Worm (Caenorhabditis elegans) whole organism, young adult: Measurements from ENCODE around the gene fbxa-194.

Experiments
- C06A6.2 ChIP-seq: fragments of 200-800 bp; sonication (Bioruptor generic); conservative IDR thresholded peaks from 2 replicates; pipeline ENCODE4 v1.3.6; 2022; ENCODE audit warnings: missing genetic modification characterization, missing compliant biosample characterization
- F33H1.4 ChIP-seq: fragments of 200-800 bp; sonication (Bioruptor generic); IDR thresholded peaks from 2 replicates; pipeline ENCODE4 v1.3.6; 2022; ENCODE audit warnings: missing genetic modification reagents, missing genetic modification characterization, missing compliant biosample characterization
- F49E8.2 ChIP-seq: sonication (generic microtip); optimal IDR thresholded peaks from 3 replicates; lab custom pipeline; 2017; ENCODE audit warnings: missing genetic modification characterization, mild to moderate bottlenecking, missing compliant biosample characterization, antibody characterized with exemption, moderate library complexity; ENCODE audit not compliant: insufficient read depth
- F57C9.4 ChIP-seq: sonication (generic microtip); optimal IDR thresholded peaks from 2 replicates; lab custom pipeline; 2017; ENCODE audit warnings: mild to moderate bottlenecking, missing genetic modification characterization, missing compliant biosample characterization
- T26A5.8 ChIP-seq: sonication (generic microtip); optimal IDR thresholded peaks from 2 replicates; lab custom pipeline; 2016; ENCODE audit warnings: missing genetic modification characterization, missing compliant biosample characterization
- Y53G8AR.9 ChIP-seq: fragments of 200-800 bp; sonication (Bioruptor generic); conservative IDR thresholded peaks from 2 replicates; pipeline ENCODE4 v1.3.6; 2022; ENCODE audit warnings: missing genetic modification reagents, missing genetic modification characterization, missing compliant biosample characterization
- Y56A3A.18 ChIP-seq: fragments of 200-800 bp; sonication (Bioruptor generic); IDR thresholded peaks from 2 replicates; pipeline ENCODE4 v1.3.6; 2022; ENCODE audit warnings: missing genetic modification reagents, missing genetic modification characterization, missing compliant biosample characterization
- Y79H2A.3 ChIP-seq: fragments of 200-800 bp; sonication (Bioruptor generic); conservative IDR thresholded peaks from 2 replicates; pipeline ENCODE4 v1.3.6; 2022; ENCODE audit warnings: missing genetic modification reagents, missing genetic modification characterization, missing compliant biosample characterization
- ZK185.1 ChIP-seq: sonication (generic microtip); optimal IDR thresholded peaks from 2 replicates; lab custom pipeline; 2016; ENCODE audit warnings: mild to moderate bottlenecking, missing genetic modification characterization, missing compliant biosample characterization; ENCODE audit not compliant: poor library complexity, severe bottlenecking
- ama-1 ChIP-seq, 3 experiments: fragments of 150-350 bp in 1 of 3; sonication (generic microtip) in 2 of 3; optimal IDR thresholded peaks; 2 replicates each; lab custom pipeline; 2014 to 2018; ENCODE audit warnings: missing biosample characterization in 2 of 3, missing genetic modification characterization in 2 of 3, missing genetic modification reagents in 2 of 3
- atf-7 ChIP-seq: sonication (generic microtip); optimal IDR thresholded peaks from 2 replicates; lab custom pipeline; 2017; ENCODE audit warnings: mild to moderate bottlenecking, missing genetic modification characterization, missing compliant biosample characterization
- bed-2 ChIP-seq: fragments of 200-800 bp; sonication (Bioruptor generic); IDR thresholded peaks from 2 replicates; pipeline ENCODE4 v1.3.6; 2022; ENCODE audit warnings: missing genetic modification reagents, missing genetic modification characterization, missing compliant biosample characterization
- ccch-3 ChIP-seq: fragments of 200-800 bp; sonication (Bioruptor generic); optimal IDR thresholded peaks from 2 replicates; lab custom pipeline; 2018; ENCODE audit warnings: mild to moderate bottlenecking, missing genetic modification characterization, missing compliant biosample characterization
- ceh-100 ChIP-seq: fragments of 200-800 bp; sonication (Bioruptor generic); IDR thresholded peaks from 2 replicates; pipeline ENCODE4 v1.3.6; 2022; ENCODE audit warnings: missing genetic modification reagents, missing genetic modification characterization, missing compliant biosample characterization
- ceh-91 ChIP-seq: fragments of 200-800 bp; sonication (Bioruptor generic); IDR thresholded peaks from 2 replicates; pipeline ENCODE4 v1.3.6; 2022; ENCODE audit warnings: missing genetic modification reagents, missing genetic modification characterization, missing compliant biosample characterization
- egl-44 ChIP-seq: fragments of 200-800 bp; sonication (Bioruptor generic); IDR thresholded peaks from 2 replicates; pipeline ENCODE4 v1.3.6; 2022; ENCODE audit warnings: missing genetic modification reagents, missing genetic modification characterization, missing compliant biosample characterization
- egrh-3 ChIP-seq: fragments of 200-800 bp; sonication (Bioruptor generic); IDR thresholded peaks from 2 replicates; pipeline ENCODE4 v1.3.6; 2022; ENCODE audit warnings: missing genetic modification reagents, missing genetic modification characterization, missing compliant biosample characterization
- ets-4 ChIP-seq: fragments of 200-800 bp; sonication (Bioruptor generic); optimal IDR thresholded peaks from 2 replicates; lab custom pipeline; 2018; ENCODE audit warnings: mild to moderate bottlenecking, missing genetic modification characterization, missing compliant biosample characterization
- gei-17 ChIP-seq: fragments of 200-800 bp; sonication (Bioruptor generic); optimal IDR thresholded peaks from 2 replicates; lab custom pipeline; 2018; ENCODE audit warnings: mild to moderate bottlenecking, missing genetic modification characterization, missing compliant biosample characterization
- hmg-1.2 ChIP-seq: fragments of 200-800 bp; sonication (Bioruptor generic); IDR thresholded peaks from 2 replicates; pipeline ENCODE4 v1.3.6; 2022; ENCODE audit warnings: missing genetic modification reagents, missing genetic modification characterization, missing compliant biosample characterization
- lag-1 ChIP-seq: fragments of 200-800 bp; sonication (Bioruptor generic); IDR thresholded peaks from 2 replicates; pipeline ENCODE4 v1.3.6; 2022; ENCODE audit warnings: missing genetic modification reagents, missing genetic modification characterization, missing compliant biosample characterization
- let-607 ChIP-seq, 2 experiments: fragments of 200-800 bp in 1 of 2; sonication (Bioruptor generic) in 1 of 2; sonication (generic microtip) in 1 of 2; optimal IDR thresholded peaks; 2 replicates each; lab custom pipeline; 2016 to 2018; ENCODE audit warnings: mild to moderate bottlenecking in 2 of 2, missing compliant biosample characterization in 2 of 2, missing genetic modification characterization in 2 of 2, moderate library complexity in 2 of 2, missing genotype in 1 of 2
- lin-26 ChIP-seq: fragments of 200-800 bp; sonication (Bioruptor generic); IDR thresholded peaks from 2 replicates; pipeline ENCODE4 v1.3.6; 2022; ENCODE audit warnings: missing genetic modification reagents, missing genetic modification characterization, missing compliant biosample characterization
- lin-35 ChIP-seq, 3 experiments: fragments of 150-350 bp in 2 of 3; sonication (generic microtip) in 1 of 3; optimal IDR thresholded peaks; 2 replicates each; lab custom pipeline; 2014 to 2018; ENCODE audit warnings: missing biosample characterization in 3 of 3, missing genetic modification characterization in 3 of 3, missing genetic modification reagents in 3 of 3
- lin-40 ChIP-seq: sonication (generic microtip); optimal IDR thresholded peaks from 2 replicates; lab custom pipeline; 2016; ENCODE audit warnings: missing genetic modification characterization, mild to moderate bottlenecking, missing compliant biosample characterization, missing genotype, missing genetic modification reagents
- lin-54 ChIP-seq: fragments of 200-800 bp; sonication (Bioruptor generic); optimal IDR thresholded peaks from 2 replicates; lab custom pipeline; 2018; ENCODE audit warnings: mild to moderate bottlenecking, missing genetic modification characterization, missing compliant biosample characterization
- lsy-27 ChIP-seq: sonication (generic microtip); optimal IDR thresholded peaks from 2 replicates; lab custom pipeline; 2017; ENCODE audit warnings: missing genetic modification characterization, mild to moderate bottlenecking, missing compliant biosample characterization, antibody characterized with exemption, missing genotype, borderline replicate concordance; ENCODE audit not compliant: insufficient read depth
- madf-10 ChIP-seq: sonication (generic microtip); optimal IDR thresholded peaks from 2 replicates; lab custom pipeline; 2016; ENCODE audit warnings: mild to moderate bottlenecking, missing genetic modification characterization, missing compliant biosample characterization
- mes-4 ChIP-seq: sonication (generic microtip); optimal IDR thresholded peaks from 2 replicates; lab custom pipeline; 2016; ENCODE audit warnings: missing genotype, missing genetic modification characterization, missing compliant biosample characterization
- nfya-1 ChIP-seq: sonication (generic microtip); optimal IDR thresholded peaks from 2 replicates; lab custom pipeline; 2017; ENCODE audit warnings: antibody characterized with exemption, missing compliant biosample characterization, missing genetic modification characterization, borderline replicate concordance; ENCODE audit not compliant: insufficient read depth
- nfya-2 ChIP-seq: fragments of 200-800 bp; sonication (Bioruptor generic); IDR thresholded peaks from 2 replicates; pipeline ENCODE4 v1.3.6; 2022; ENCODE audit warnings: missing genetic modification reagents, missing genetic modification characterization, missing compliant biosample characterization
- nhr-90 ChIP-seq: sonication (generic microtip); optimal IDR thresholded peaks from 2 replicates; lab custom pipeline; 2016; ENCODE audit warnings: missing genotype, mild to moderate bottlenecking, missing genetic modification characterization, missing compliant biosample characterization
- pha-4 ChIP-seq: fragments of 150-350 bp; sonication (generic microtip); optimal IDR thresholded peaks from 2 replicates; lab custom pipeline; 2014; ENCODE audit warnings: missing biosample characterization, missing genetic modification reagents, missing genetic modification characterization
- rec-8 ChIP-seq, 2 experiments: sonication (generic microtip); optimal IDR thresholded peaks; 2 replicates each; lab custom pipeline; 2016; ENCODE audit warnings: mild to moderate bottlenecking in 2 of 2, missing genetic modification characterization in 2 of 2, missing genetic modification reagents in 2 of 2, missing genotype in 2 of 2, missing biosample characterization in 1 of 2, missing compliant biosample characterization in 1 of 2, moderate library complexity in 1 of 2
- repo-1 ChIP-seq: sonication (generic microtip); optimal IDR thresholded peaks from 2 replicates; lab custom pipeline; 2017; ENCODE audit warnings: mild to moderate bottlenecking, missing genetic modification characterization, missing compliant biosample characterization
- sdz-38 ChIP-seq: sonication (generic microtip); optimal IDR thresholded peaks from 2 replicates; lab custom pipeline; 2016; ENCODE audit warnings: missing genotype, missing genetic modification characterization, missing compliant biosample characterization
- snpc-4 ChIP-seq, 5 experiments: fragments of 150-350 bp in 1 of 5; sonication (generic microtip) in 4 of 5; optimal IDR thresholded peaks; 2 replicates each; lab custom pipeline; 2014 to 2018; ENCODE audit warnings: missing genetic modification characterization in 5 of 5, missing biosample characterization in 3 of 5, antibody characterized with exemption in 2 of 5, mild to moderate bottlenecking in 2 of 5, missing compliant biosample characterization in 2 of 5, missing genotype in 2 of 5, moderate library complexity in 2 of 5, missing genetic modification reagents in 1 of 5
- sptf-2 ChIP-seq: fragments of 200-800 bp; sonication (Bioruptor generic); optimal IDR thresholded peaks from 2 replicates; lab custom pipeline; 2018; ENCODE audit warnings: mild to moderate bottlenecking, missing genetic modification characterization, missing compliant biosample characterization
- tlf-1 ChIP-seq: fragments of 200-800 bp; sonication (Bioruptor generic); optimal IDR thresholded peaks from 2 replicates; lab custom pipeline; 2018; ENCODE audit warnings: mild to moderate bottlenecking, missing genetic modification characterization, missing compliant biosample characterization
- unc-130 ChIP-seq: sonication (generic microtip); optimal IDR thresholded peaks from 2 replicates; lab custom pipeline; 2016; ENCODE audit warnings: missing genetic modification reagents, missing genetic modification characterization, missing compliant biosample characterization
- zim-3 ChIP-seq: sonication (generic microtip); optimal IDR thresholded peaks from 2 replicates; lab custom pipeline; 2017; ENCODE audit warnings: mild to moderate bottlenecking, missing genetic modification characterization, moderate library complexity, missing compliant biosample characterization
- ztf-25 ChIP-seq: fragments of 200-800 bp; sonication (Bioruptor generic); IDR thresholded peaks from 2 replicates; pipeline ENCODE4 v1.3.6; 2022; ENCODE audit warnings: missing genetic modification reagents, missing genetic modification characterization, missing compliant biosample characterization
- ztf-3 ChIP-seq: fragments of 200-800 bp; sonication (Bioruptor generic); optimal IDR thresholded peaks from 2 replicates; lab custom pipeline; 2018; ENCODE audit warnings: mild to moderate bottlenecking, missing genetic modification characterization, missing compliant biosample characterization
- ztf-6 ChIP-seq: fragments of 200-800 bp; sonication (Bioruptor generic); IDR thresholded peaks from 2 replicates; pipeline ENCODE4 v1.3.6; 2022; ENCODE audit warnings: missing genetic modification reagents, missing genetic modification characterization, missing compliant biosample characterization

fbxa-194 gene

DNA sequence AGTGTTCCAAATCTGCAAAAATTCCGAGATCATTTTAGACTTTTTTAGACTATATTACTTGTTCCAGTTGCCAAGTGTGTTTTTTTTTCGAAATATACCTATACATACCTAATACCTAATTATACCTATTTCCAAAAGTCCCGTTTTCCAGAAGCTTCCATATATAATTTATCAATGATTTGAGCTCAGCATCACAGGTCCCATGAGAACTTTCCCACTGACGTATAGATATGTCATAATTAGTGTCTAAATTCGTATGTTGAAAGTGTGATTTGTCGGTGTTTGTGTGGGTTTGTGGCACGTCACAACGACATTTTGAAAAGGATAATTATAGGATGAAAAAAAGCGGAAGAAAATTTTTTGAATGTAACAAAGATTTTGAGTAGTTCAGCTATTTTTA, 27.0 kb upstream of the fbxa-194 start:
- TF ChIP-seq Y53G8AR.9 (GFP tag; lab: Robert Waterston, UW) (no peak), lin-26 (no peak), madf-10 (tag; lab: Kevin White, UChicago) (no peak), F49E8.2 (tag; lab: Kevin White, UChicago) (no peak), rec-8 (tag; optimal IDR thresholded peaks at IDR 0.05; lab: Kevin White, UChicago) (no peak), unc-130 (GFP tag; lab: Kevin White, UChicago) (no peak), Y79H2A.3 (GFP tag; lab: Robert Waterston, UW) (no peak), Y56A3A.18 (no peak), F33H1.4 (GFP tag; lab: Robert Waterston, UW) (no peak)

DNA sequence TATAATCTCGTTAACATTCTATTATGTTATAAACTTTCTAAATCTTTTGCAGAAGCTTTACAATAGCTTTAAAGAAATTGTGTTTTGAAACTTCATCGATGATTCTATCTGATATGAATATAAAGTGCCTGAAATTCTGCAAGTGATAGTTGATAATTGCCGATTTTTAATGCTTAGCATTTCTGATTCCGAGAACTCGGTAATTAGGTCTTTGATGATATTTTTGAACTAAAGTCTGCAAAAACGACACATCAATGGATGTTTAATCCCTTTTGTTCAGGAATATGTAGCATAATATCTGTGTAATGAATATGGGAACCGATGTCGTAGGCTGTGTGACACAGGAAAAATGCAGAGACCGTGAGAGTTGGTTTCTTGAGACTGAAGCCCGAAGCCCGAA, 24.3 kb upstream of the fbxa-194 start:
- TF ChIP-seq pha-4 (tag; lab: Kevin White, UChicago) (no peak), bed-2 (GFP tag; lab: Robert Waterston, UW) (no peak), ccch-3 (GFP tag; lab: Kevin White, UChicago) (no peak), ztf-25 (GFP tag; lab: Robert Waterston, UW) (no peak), F33H1.4 (GFP tag; lab: Robert Waterston, UW) (no peak), nfya-2 (GFP tag; lab: Robert Waterston, UW) (no peak), lin-54 (no peak), sptf-2 (GFP tag; lab: Kevin White, UChicago) (no peak), zim-3 (no peak), let-607 (tag; optimal IDR thresholded peaks at IDR 0.05; lab: Kevin White, UChicago) (no peak), ztf-6 (no peak), egrh-3 (GFP tag; lab: Robert Waterston, UW) (no peak)

DNA sequence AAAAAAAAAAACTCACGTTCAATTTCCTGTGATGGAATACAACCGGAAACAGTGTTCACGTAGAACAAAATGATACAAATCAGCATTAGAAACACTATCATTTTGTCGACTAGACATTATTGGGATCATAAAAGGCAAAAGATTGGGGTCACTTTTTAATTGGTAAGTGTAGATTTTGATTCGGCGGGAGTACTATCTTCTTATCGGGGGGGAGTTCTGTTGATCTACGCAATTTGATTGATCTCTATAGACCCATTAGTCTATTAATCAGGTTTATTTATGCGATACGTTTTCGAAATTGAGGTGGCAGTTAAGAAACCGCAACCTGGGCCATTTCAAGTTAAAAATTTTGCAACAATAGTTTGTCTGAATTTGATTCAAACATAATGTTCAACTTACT, 22.5 kb upstream of the fbxa-194 start, which contains the start of gene Y116F11B.2:
TSS of gene Y116F11B.2 (minus strand) at position 101 of the 400 bp plus-strand sequence.
- TF ChIP-seq ceh-91 (GFP tag; lab: Robert Waterston, UW) (no peak), lin-35 (GFP tag; optimal IDR thresholded peaks at IDR 0.05; lab: Kevin White, UChicago) (no peak), nfya-1 (tag; lab: Kevin White, UChicago) (no peak), let-607 (tag; optimal IDR thresholded peaks at IDR 0.05; lab: Kevin White, UChicago) (no peak), ceh-100 (no peak), zim-3 (no peak), ZK185.1 (tag; lab: Kevin White, UChicago) (no peak), sdz-38 (tag; lab: Kevin White, UChicago) (no peak), nhr-90 (tag; lab: Kevin White, UChicago) (no peak), tlf-1 (no peak), repo-1 (tag; lab: Kevin White, UChicago) (no peak), egl-44 (no peak), T26A5.8 (tag; lab: Kevin White, UChicago) (no peak), egrh-3 (GFP tag; lab: Robert Waterston, UW) (no peak), lag-1 (GFP tag; lab: Robert Waterston, UW) (no peak), ets-4 (no peak), ama-1 (optimal IDR thresholded peaks at IDR 0.05; lab: Kevin White, UChicago) (no peak), ama-1 (GFP tag; optimal IDR thresholded peaks at IDR 0.05; lab: Kevin White, UChicago) (no peak)

DNA sequence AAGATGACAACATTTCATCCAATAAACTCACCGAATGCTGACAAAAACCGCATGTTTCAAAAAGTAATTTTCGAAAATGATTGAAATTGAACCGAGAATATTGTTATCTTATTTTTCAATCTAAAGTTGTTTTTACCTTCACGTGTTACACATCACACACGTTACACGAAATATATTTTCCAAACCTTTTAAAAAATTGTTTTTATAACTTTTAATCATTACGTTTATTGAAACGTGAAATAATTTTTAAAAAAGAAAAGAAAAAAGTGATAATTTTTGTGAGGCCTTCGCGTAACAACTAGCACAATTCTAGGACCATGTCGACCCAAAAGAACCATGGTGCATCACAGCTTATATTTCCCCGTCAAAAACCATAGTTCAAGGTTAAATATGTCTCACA, 16.4 kb upstream of the fbxa-194 start, which contains the start of gene M162.7:
TSS of gene M162.7 (minus strand) at position 101 of the 400 bp plus-strand sequence.
- TF ChIP-seq gei-17: no peak
- TF ChIP-seq lin-40: no peak
- no peak for TF ChIP-seq atf-7 (tag; lab: Kevin White, UChicago)
- TF ChIP-seq ztf-3 (GFP tag; lab: Kevin White, UChicago): no peak
- TF ChIP-seq hmg-1.2 (GFP tag; lab: Robert Waterston, UW): no peak
- TF ChIP-seq nfya-1 (tag; lab: Kevin White, UChicago): no peak
- no peak for TF ChIP-seq lsy-27
- no peak for TF ChIP-seq snpc-4 (GFP tag; optimal IDR thresholded peaks at IDR 0.05; lab: Kevin White, UChicago)
- TF ChIP-seq snpc-4 (tag; optimal IDR thresholded peaks at IDR 0.05; lab: Kevin White, UChicago): no peak
- no peak for TF ChIP-seq F57C9.4 (tag; lab: Kevin White, UChicago)
- TF ChIP-seq C06A6.2 (GFP tag; lab: Robert Waterston, UW): no peak
- TF ChIP-seq mes-4 (tag; lab: Kevin White, UChicago): no peak
